Worm (Caenorhabditis elegans) whole organism, early embryonic: ENCODE measurements around the gene znf-622.

ENCODE experiments used
- aly-1 ChIP-seq: sonication (generic microtip); optimal IDR thresholded peaks from 2 replicates; lab custom pipeline; 2016; ENCODE audit warnings: missing genetic modification characterization, missing compliant biosample characterization
- ama-1 ChIP-seq: fragments of 150-350 bp; optimal IDR thresholded peaks from 2 replicates; lab custom pipeline; 2014
- ceh-36 ChIP-seq: sonication (generic microtip); optimal IDR thresholded peaks from 2 replicates; lab custom pipeline; 2016; ENCODE audit warnings: missing genetic modification characterization, inconsistent platforms, missing compliant biosample characterization
- flt-1 ChIP-seq: fragments of 200-800 bp; sonication (Bioruptor generic); IDR thresholded peaks from 2 replicates; pipeline ENCODE4 v1.3.6; 2022; ENCODE audit warnings: missing genetic modification characterization, missing compliant biosample characterization
- hmbx-1 ChIP-seq: sonication (generic microtip); optimal IDR thresholded peaks from 2 replicates; lab custom pipeline; 2016; ENCODE audit warnings: mild to moderate bottlenecking, missing genetic modification characterization, missing compliant biosample characterization
- hmg-4 ChIP-seq: fragments of 200-800 bp; sonication (Bioruptor generic); optimal IDR thresholded peaks from 2 replicates; lab custom pipeline; 2018; ENCODE audit warnings: mild to moderate bottlenecking, missing genetic modification characterization, missing compliant biosample characterization
- hnd-1 ChIP-seq: sonication (generic microtip); optimal IDR thresholded peaks from 2 replicates; lab custom pipeline; 2016; ENCODE audit warnings: missing genetic modification characterization, missing compliant biosample characterization
- pes-1 ChIP-seq: fragments of 200-800 bp; sonication (Bioruptor generic); IDR thresholded peaks from 2 replicates; pipeline ENCODE4 v1.3.6; 2022; ENCODE audit warnings: missing genetic modification reagents, missing genetic modification characterization, missing compliant biosample characterization
- sea-1 ChIP-seq: fragments of 200-800 bp; sonication (Bioruptor generic); conservative IDR thresholded peaks from 2 replicates; pipeline ENCODE4 v1.3.6; 2022; ENCODE audit warnings: missing genetic modification characterization, missing compliant biosample characterization
- tbx-37 ChIP-seq: fragments of 200-800 bp; sonication (Bioruptor generic); conservative IDR thresholded peaks from 2 replicates; pipeline ENCODE4 v1.3.6; 2022; ENCODE audit warnings: missing genetic modification reagents, missing genetic modification characterization, missing compliant biosample characterization

- no peak for TF ChIP-seq sea-1 (GFP tag; lab: Robert Waterston, UW)
- no peak for TF ChIP-seq tbx-37 (GFP tag; lab: Robert Waterston, UW)
- no peak for TF ChIP-seq aly-1 (tag; lab: Kevin White, UChicago)
- no peak for TF ChIP-seq ceh-36 (tag; lab: Kevin White, UChicago)
- TF ChIP-seq ama-1 (lab: Kevin White, UChicago): no peak
- TF ChIP-seq hnd-1: no peak
- no peak for TF ChIP-seq hmbx-1 (tag; lab: Kevin White, UChicago)
- no peak for TF ChIP-seq flt-1 (GFP tag; lab: Robert Waterston, UW)
- no peak for TF ChIP-seq hmg-4 (GFP tag; lab: Kevin White, UChicago)
- TF ChIP-seq pes-1 (GFP tag; lab: Robert Waterston, UW): no peak
These were observed 14.9 kb downstream of the znf-622 start for ce11 chrIII:6396381-6396780.
